Worm (Caenorhabditis elegans): ENCODE data around the gene kbp-2.

DNA sequence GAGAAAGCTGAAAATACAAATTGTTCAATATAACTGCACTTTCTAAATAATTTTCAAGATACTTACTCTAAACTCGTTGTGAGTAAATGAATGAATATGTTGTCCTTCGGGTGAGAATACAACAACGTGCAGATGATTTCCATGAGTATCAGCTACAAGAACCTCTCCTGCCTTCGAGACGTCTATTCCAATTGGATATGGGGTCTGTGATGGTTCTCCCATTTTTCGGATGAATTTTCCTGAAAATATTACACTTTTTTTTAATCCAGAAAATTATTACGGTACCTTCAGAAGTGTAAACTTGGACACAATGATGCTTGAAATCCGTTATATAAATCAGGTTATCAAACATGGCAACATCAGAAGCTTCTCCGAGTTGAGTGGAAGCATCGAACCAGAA lies 8.4 kb downstream of the kbp-2 start:
- TF ChIP-seq grh-1 (GFP tag; IDR thresholded peaks at IDR 0.05) (no peak), ztf-11 (tag; optimal IDR thresholded peaks at IDR 0.05) (no peak), nhr-11 (tag; optimal IDR thresholded peaks at IDR 0.05) (no peak), ceh-82 (tag; optimal IDR thresholded peaks at IDR 0.05) (no peak), fos-1 (tag; optimal IDR thresholded peaks at IDR 0.05) (no peak), unc-98 (GFP tag; IDR thresholded peaks at IDR 0.05) (no peak), hpl-2 (GFP tag; optimal IDR thresholded peaks at IDR 0.05) (no peak), lin-13 (GFP tag; optimal IDR thresholded peaks at IDR 0.05) (no peak), nhr-76 (tag; optimal IDR thresholded peaks at IDR 0.05) (no peak)

Data from whole organism, L1 larva.